Fruit fly (Drosophila melanogaster) whole organism, prepupa: Measurements from ENCODE around the gene CG14711.

ENCODE experiments used
- Blimp-1 ChIP-seq: fragments of 200-800 bp; sonication (Bioruptor generic); optimal IDR thresholded peaks from 3 replicates; lab custom pipeline; 2017; ENCODE audit warnings: missing biosample characterization, missing genetic modification characterization, mild to moderate bottlenecking, moderate library complexity, missing genetic modification reagents
- CG10631 ChIP-seq: fragments of 200-800 bp; sonication (Bioruptor generic); optimal IDR thresholded peaks from 2 replicates; lab custom pipeline; 2016; ENCODE audit warnings: missing biosample characterization, missing genetic modification characterization
- CG10669 ChIP-seq: fragments of 200-800 bp; sonication (Bioruptor generic); optimal IDR thresholded peaks from 3 replicates; lab custom pipeline; 2018; ENCODE audit warnings: missing biosample characterization, mild to moderate bottlenecking, missing genetic modification characterization, moderate library complexity
- CG11294 ChIP-seq: fragments of 200-800 bp; sonication (Bioruptor generic); IDR thresholded peaks from 2 replicates; pipeline ENCODE4 v1.3.6; 2022; ENCODE audit warnings: missing biosample characterization, missing genetic modification characterization
- CG11902 ChIP-seq: fragments of 200-800 bp; sonication (Bioruptor generic); optimal IDR thresholded peaks from 3 replicates; lab custom pipeline; 2016; ENCODE audit warnings: missing biosample characterization, missing genetic modification characterization
- CG15336 ChIP-seq: fragments of 200-800 bp; sonication (Bioruptor generic); IDR thresholded peaks from 2 replicates; pipeline ENCODE4 v1.3.6; 2022; ENCODE audit warnings: missing biosample characterization, missing genetic modification characterization
- CG1621 ChIP-seq: fragments of 200-800 bp; sonication (Bioruptor generic); optimal IDR thresholded peaks from 3 replicates; lab custom pipeline; 2018; ENCODE audit warnings: missing biosample characterization, mild to moderate bottlenecking, missing genetic modification characterization
- CG16779 ChIP-seq: fragments of 200-800 bp; sonication (Bioruptor generic); optimal IDR thresholded peaks from 3 replicates; lab custom pipeline; 2017; ENCODE audit warnings: missing biosample characterization, mild to moderate bottlenecking, missing genetic modification characterization
- CG3032 ChIP-seq: fragments of 200-800 bp; optimal IDR thresholded peaks from 2 replicates; lab custom pipeline; 2019; ENCODE audit warnings: missing biosample characterization, mild to moderate bottlenecking, missing genetic modification characterization, moderate library complexity
- CG31627 ChIP-seq: fragments of 200-800 bp; sonication (Bioruptor generic); optimal IDR thresholded peaks from 3 replicates; lab custom pipeline; 2016; ENCODE audit warnings: missing biosample characterization, missing genetic modification characterization
- CG34406 ChIP-seq: fragments of 200-800 bp; sonication (Bioruptor generic); optimal IDR thresholded peaks from 3 replicates; lab custom pipeline; 2016; ENCODE audit warnings: missing biosample characterization, missing genetic modification characterization
- CG4318 ChIP-seq: fragments of 200-800 bp; sonication (Bioruptor generic); optimal IDR thresholded peaks from 3 replicates; lab custom pipeline; 2017; ENCODE audit warnings: missing biosample characterization, mild to moderate bottlenecking, missing genetic modification characterization
- CG6163 ChIP-seq: fragments of 200-800 bp; sonication (Bioruptor generic); IDR thresholded peaks from 3 replicates; pipeline ENCODE4 v1.3.6; 2022; ENCODE audit warnings: missing biosample characterization, missing genetic modification characterization
- CG6792 ChIP-seq: fragments of 200-800 bp; sonication (Bioruptor generic); optimal IDR thresholded peaks from 3 replicates; lab custom pipeline; 2016; ENCODE audit warnings: missing biosample characterization, missing genetic modification characterization
- CG6854 ChIP-seq: fragments of 200-800 bp; sonication (Bioruptor generic); optimal IDR thresholded peaks from 2 replicates; lab custom pipeline; 2017; ENCODE audit warnings: missing biosample characterization, mild to moderate bottlenecking, missing genetic modification characterization
- CG7368 ChIP-seq: fragments of 200-800 bp; sonication (Bioruptor generic); optimal IDR thresholded peaks from 3 replicates; lab custom pipeline; 2016; ENCODE audit warnings: missing biosample characterization, missing genetic modification characterization
- CG8119 ChIP-seq: fragments of 200-800 bp; sonication (Bioruptor generic); IDR thresholded peaks from 3 replicates; pipeline ENCODE4 v1.3.6; 2022; ENCODE audit warnings: missing biosample characterization, missing genetic modification characterization
- CG8319 ChIP-seq: fragments of 200-800 bp; sonication (Bioruptor generic); optimal IDR thresholded peaks from 3 replicates; lab custom pipeline; 2016; ENCODE audit warnings: missing biosample characterization, missing genetic modification characterization
- CG8632 ChIP-seq: fragments of 200-800 bp; sonication (Bioruptor generic); optimal IDR thresholded peaks from 3 replicates; lab custom pipeline; 2016; ENCODE audit warnings: missing biosample characterization, missing genetic modification characterization
- CG9139 ChIP-seq: fragments of 200-800 bp; sonication (Bioruptor generic); optimal IDR thresholded peaks from 3 replicates; lab custom pipeline; 2017; ENCODE audit warnings: missing biosample characterization, mild to moderate bottlenecking, missing genetic modification characterization
- Eip78C ChIP-seq: fragments of 200-800 bp; sonication (Bioruptor generic); peaks from one replicate; lab custom pipeline; 2016; ENCODE audit warnings: missing biosample characterization, missing genetic modification characterization
- Eip93F ChIP-seq: fragments of 200-800 bp; sonication (Bioruptor generic); optimal IDR thresholded peaks from 2 replicates; lab custom pipeline; 2016; ENCODE audit warnings: missing biosample characterization, mild to moderate bottlenecking, missing genetic modification characterization
- Ets96B ChIP-seq: fragments of 200-800 bp; optimal IDR thresholded peaks from 2 replicates; lab custom pipeline; 2019; ENCODE audit warnings: missing biosample characterization, mild to moderate bottlenecking, missing genetic modification characterization, moderate library complexity
- Hr38 ChIP-seq: sonication (Bioruptor generic); optimal IDR thresholded peaks from 2 replicates; lab custom pipeline; 2016; ENCODE audit warnings: missing biosample characterization, missing genetic modification characterization
- Hr39 ChIP-seq: fragments of 200-800 bp; sonication (Bioruptor generic); optimal IDR thresholded peaks from 2 replicates; lab custom pipeline; 2016; ENCODE audit warnings: missing biosample characterization, missing genetic modification characterization
- Hr4 ChIP-seq: fragments of 200-800 bp; sonication (Bioruptor generic); optimal IDR thresholded peaks from 3 replicates; lab custom pipeline; 2016; ENCODE audit warnings: missing biosample characterization, missing genetic modification characterization
- Lpt ChIP-seq: fragments of 200-800 bp; sonication (Bioruptor generic); optimal IDR thresholded peaks from 3 replicates; lab custom pipeline; 2016; ENCODE audit warnings: missing biosample characterization, missing genetic modification characterization
- Met ChIP-seq: fragments of 200-800 bp; sonication (Bioruptor generic); optimal IDR thresholded peaks from 3 replicates; lab custom pipeline; 2016; ENCODE audit warnings: missing biosample characterization, missing genetic modification characterization
- OdsH ChIP-seq: fragments of 200-800 bp; sonication (Bioruptor generic); optimal IDR thresholded peaks from 3 replicates; lab custom pipeline; 2016; ENCODE audit warnings: missing biosample characterization, missing genetic modification characterization
- Smox ChIP-seq: fragments of 200-800 bp; sonication (Bioruptor generic); optimal IDR thresholded peaks from 3 replicates; lab custom pipeline; 2016; ENCODE audit warnings: missing biosample characterization, missing genetic modification characterization
- Sox102F ChIP-seq: fragments of 200-800 bp; sonication (Bioruptor generic); optimal IDR thresholded peaks from 2 replicates; lab custom pipeline; 2016; ENCODE audit warnings: missing biosample characterization, mild to moderate bottlenecking, missing genetic modification characterization
- Sox14 ChIP-seq: fragments of 200-800 bp; sonication (Bioruptor generic); optimal IDR thresholded peaks from 3 replicates; lab custom pipeline; 2016; ENCODE audit warnings: missing biosample characterization, missing genetic modification characterization
- Sox15 ChIP-seq: fragments of 200-800 bp; sonication (Bioruptor generic); optimal IDR thresholded peaks from 3 replicates; lab custom pipeline; 2016; ENCODE audit warnings: missing biosample characterization, missing genetic modification characterization
- achi ChIP-seq: fragments of 200-800 bp; sonication (Bioruptor generic); optimal IDR thresholded peaks from 3 replicates; lab custom pipeline; 2016; ENCODE audit warnings: missing biosample characterization, missing genetic modification characterization
- acj6 ChIP-seq: fragments of 200-800 bp; sonication (Bioruptor generic); optimal IDR thresholded peaks from 3 replicates; lab custom pipeline; 2016; ENCODE audit warnings: missing biosample characterization, missing genetic modification characterization
- cyc ChIP-seq: fragments of 200-800 bp; sonication (Bioruptor generic); optimal IDR thresholded peaks from 3 replicates; lab custom pipeline; 2016; ENCODE audit warnings: missing biosample characterization, missing genetic modification characterization
- dsx ChIP-seq: fragments of 200-800 bp; optimal IDR thresholded peaks from 3 replicates; lab custom pipeline; 2019; ENCODE audit warnings: missing biosample characterization, mild to moderate bottlenecking, missing genetic modification characterization, moderate library complexity; ENCODE audit not compliant: poor library complexity, severe bottlenecking
- esn ChIP-seq: fragments of 200-800 bp; sonication (Bioruptor generic); optimal IDR thresholded peaks from 2 replicates; lab custom pipeline; 2016; ENCODE audit warnings: missing biosample characterization, mild to moderate bottlenecking, missing genetic modification characterization, moderate library complexity
- fd59A ChIP-seq: fragments of 200-800 bp; sonication (Bioruptor generic); optimal IDR thresholded peaks from 2 replicates; lab custom pipeline; 2017; ENCODE audit warnings: missing biosample characterization, mild to moderate bottlenecking, missing genetic modification characterization, missing genetic modification reagents
- fd85E ChIP-seq: fragments of 200-800 bp; sonication (Bioruptor generic); optimal IDR thresholded peaks from 3 replicates; lab custom pipeline; 2016; ENCODE audit warnings: missing biosample characterization, missing genetic modification characterization
- fkh ChIP-seq: fragments of 200-800 bp; sonication (Bioruptor generic); optimal IDR thresholded peaks from 3 replicates; lab custom pipeline; 2017; ENCODE audit warnings: missing biosample characterization, mild to moderate bottlenecking, missing genetic modification characterization, moderate library complexity
- lz ChIP-seq: fragments of 200-800 bp; sonication (Bioruptor generic); optimal IDR thresholded peaks from 3 replicates; lab custom pipeline; 2016; ENCODE audit warnings: missing biosample characterization, missing genetic modification characterization
- net ChIP-seq: fragments of 200-800 bp; sonication (Bioruptor generic); optimal IDR thresholded peaks from 3 replicates; lab custom pipeline; 2016; ENCODE audit warnings: missing biosample characterization, missing genetic modification characterization
- pdm3 ChIP-seq: fragments of 200-800 bp; sonication (Bioruptor generic); optimal IDR thresholded peaks from 3 replicates; lab custom pipeline; 2016; ENCODE audit warnings: missing biosample characterization, missing genetic modification characterization
- salr ChIP-seq, 2 experiments: fragments of 200-800 bp; sonication (Bioruptor generic); optimal IDR thresholded peaks; 3 replicates each; lab custom pipeline; 2016 to 2018; ENCODE audit warnings: missing biosample characterization in 2 of 2, missing genetic modification characterization in 2 of 2, mild to moderate bottlenecking in 1 of 2
- spab ChIP-seq: fragments of 200-800 bp; sonication (Bioruptor generic); optimal IDR thresholded peaks from 2 replicates; lab custom pipeline; 2017; ENCODE audit warnings: missing biosample characterization, mild to moderate bottlenecking, missing genetic modification characterization, missing genetic modification reagents
- ss ChIP-seq, 2 experiments: fragments of 200-800 bp; sonication (Bioruptor generic); optimal IDR thresholded peaks; 2 replicates in 1 of 2; 3 replicates in 1 of 2; lab custom pipeline; 2017 to 2018; ENCODE audit warnings: mild to moderate bottlenecking in 2 of 2, missing biosample characterization in 2 of 2, missing genetic modification characterization in 2 of 2, moderate library complexity in 1 of 2
- svp ChIP-seq: fragments of 200-800 bp; sonication (Bioruptor generic); peaks from one replicate; lab custom pipeline; 2016; ENCODE audit warnings: missing biosample characterization, missing genetic modification characterization
- topi ChIP-seq: fragments of 200-800 bp; sonication (Bioruptor generic); optimal IDR thresholded peaks from 3 replicates; lab custom pipeline; 2016; ENCODE audit warnings: missing biosample characterization, missing genetic modification characterization
- vri ChIP-seq: fragments of 200-800 bp; sonication (Bioruptor generic); optimal IDR thresholded peaks from 3 replicates; lab custom pipeline; 2016; ENCODE audit warnings: missing biosample characterization, mild to moderate bottlenecking, missing genetic modification characterization

Gene CG14711

dm6 chr3R:11614107-11614506 lies 9.0 kb upstream of the CG14711 start:
- TF ChIP-seq Ets96B (no peak), CG9139 (GFP tag; lab: Kevin White, UChicago) (peak; percentile 2)
- TF ChIP-seq, all 60 proteins: peak for 1

- peak; percentile 86 for TF ChIP-seq svp (GFP tag; lab: Kevin White, UChicago)
- TF ChIP-seq CG16779 = no peak
- TF ChIP-seq Smox (GFP tag; lab: Kevin White, UChicago) = peak; percentile 52
- peak; percentile 62 for TF ChIP-seq esn (GFP tag; lab: Kevin White, UChicago)
- TF ChIP-seq CG6792 (GFP tag; lab: Kevin White, UChicago) = peak; percentile 30
- peak; percentile 28 for TF ChIP-seq CG3032
- peak; percentile 50 for TF ChIP-seq CG31627 (GFP tag; lab: Kevin White, UChicago)
- peak; percentile 6 to 55 for TF ChIP-seq ss (GFP tag; optimal IDR thresholded peaks at IDR 0.05; lab: Kevin White, UChicago)
- peak; percentile 42 for TF ChIP-seq CG7368 (GFP tag; lab: Kevin White, UChicago)
- TF ChIP-seq CG10669 (GFP tag; lab: Kevin White, UChicago) = peak; percentile 52
- TF ChIP-seq Met (GFP tag; lab: Kevin White, UChicago) = peak; percentile 61
- no peak for TF ChIP-seq net (GFP tag; lab: Kevin White, UChicago)
- peak; percentile 37 for TF ChIP-seq pdm3 (GFP tag; lab: Kevin White, UChicago)
- TF ChIP-seq topi = peak; percentile 56
- peak; percentile 49 for TF ChIP-seq OdsH (GFP tag; lab: Kevin White, UChicago)
- peak; percentile 5 for TF ChIP-seq Sox15 (GFP tag; lab: Kevin White, UChicago)
- peak; percentile 24 for TF ChIP-seq dsx (GFP tag; lab: Kevin White, UChicago)
- TF ChIP-seq CG11294 = no peak; the same call in 1 of the 2 replicates
- peak; percentile 20 for TF ChIP-seq CG11902
- TF ChIP-seq CG15336 = peak; percentile 52
- TF ChIP-seq CG4318 = no peak
- TF ChIP-seq Hr4 = peak; percentile 25
- peak; percentile 63 for TF ChIP-seq lz (GFP tag; lab: Kevin White, UChicago)
- peak; percentile 8 for TF ChIP-seq CG8632 (GFP tag; lab: Kevin White, UChicago)
- TF ChIP-seq Hr39 (GFP tag; lab: Kevin White, UChicago) = peak; percentile 66
- TF ChIP-seq Sox14 (GFP tag; lab: Kevin White, UChicago) = peak; percentile 39
- TF ChIP-seq CG8319 (GFP tag; lab: Kevin White, UChicago) = peak; percentile 40
- TF ChIP-seq fd85E = peak; percentile 42
- no peak for TF ChIP-seq CG1621 (tag; lab: Kevin White, UChicago)
- no peak for TF ChIP-seq CG9139 (GFP tag; lab: Kevin White, UChicago)
- TF ChIP-seq fkh (GFP tag; lab: Kevin White, UChicago) = no peak
- peak; percentile 22 for TF ChIP-seq spab (GFP tag; lab: Kevin White, UChicago)
- TF ChIP-seq achi = peak; percentile 35
- TF ChIP-seq CG6854 = no peak
- peak; percentile 62 for TF ChIP-seq Sox102F (GFP tag; lab: Kevin White, UChicago)
- no peak for TF ChIP-seq salr (GFP tag; optimal IDR thresholded peaks at IDR 0.05; lab: Kevin White, UChicago)
- TF ChIP-seq cyc (GFP tag; lab: Kevin White, UChicago) = peak; percentile 37
- TF ChIP-seq Hr38 = no peak
- peak; percentile 82 for TF ChIP-seq Eip78C
- TF ChIP-seq CG6163 (GFP tag; lab: Robert Waterston, UW) = 0 out of 3 replicates have a peak, but pooled peaks have one; percentile 43
- no peak for TF ChIP-seq CG8119
- TF ChIP-seq acj6 (GFP tag; lab: Kevin White, UChicago) = peak; percentile 23
- no peak for TF ChIP-seq Eip93F (GFP tag; lab: Kevin White, UChicago)
- TF ChIP-seq vri (GFP tag; lab: Kevin White, UChicago) = peak; percentile 49
- TF ChIP-seq fd59A (GFP tag; lab: Kevin White, UChicago) = no peak
- TF ChIP-seq Lpt (GFP tag; lab: Kevin White, UChicago) = no peak
- peak; percentile 7 for TF ChIP-seq CG10631
- peak; percentile 58 for TF ChIP-seq CG34406 (GFP tag; lab: Kevin White, UChicago)
- peak; percentile 5 for TF ChIP-seq Blimp-1
These were observed 8.6 kb upstream of the CG14711 start for dm6 chr3R:11614507-11614906.
